Fruit fly (Drosophila melanogaster) whole organism, wandering third instar larva: ENCODE measurements around the gene MSAmiP.

Experiments used
- CrebA ChIP-seq: fragments of 200-800 bp; sonication (Bioruptor generic); optimal IDR thresholded peaks from 2 replicates; lab custom pipeline; 2016; ENCODE audit warnings: missing biosample characterization, mild to moderate bottlenecking, missing genetic modification characterization, borderline replicate concordance
- Dfd ChIP-seq: fragments of >200 bp; optimal IDR thresholded peaks from 2 replicates; lab custom pipeline; 2017; ENCODE audit warnings: missing biosample characterization, missing genetic modification characterization
- Hr83 ChIP-seq: fragments of 200-300 bp; sonication (Bioruptor generic); optimal IDR thresholded peaks from 2 replicates; lab custom pipeline; 2016; ENCODE audit warnings: missing biosample characterization, mild to moderate bottlenecking, missing genetic modification characterization, moderate library complexity; ENCODE audit not compliant: poor library complexity, severe bottlenecking
- Myc ChIP-seq: fragments of >200 bp; optimal IDR thresholded peaks from 2 replicates; lab custom pipeline; 2017
- br ChIP-seq: fragments of 200-800 bp; sonication (Bioruptor generic); optimal IDR thresholded peaks from 2 replicates; lab custom pipeline; 2016; ENCODE audit warnings: missing biosample characterization, missing genetic modification characterization
- h ChIP-seq: fragments of 200-800 bp; sonication (Bioruptor generic); optimal IDR thresholded peaks from 3 replicates; lab custom pipeline; 2016; ENCODE audit warnings: missing biosample characterization, mild to moderate bottlenecking, missing genetic modification characterization
- sage ChIP-seq: fragments of 200-800 bp; sonication (Bioruptor generic); optimal IDR thresholded peaks from 2 replicates; lab custom pipeline; 2016; ENCODE audit warnings: missing biosample characterization, mild to moderate bottlenecking, missing genetic modification characterization
- tai ChIP-seq: sonication (Bioruptor generic); optimal IDR thresholded peaks from 2 replicates; lab custom pipeline; 2016; ENCODE audit warnings: missing biosample characterization, missing genetic modification characterization

dm6 chr3R:16857029-16858027, 38.8 kb downstream of the MSAmiP start:
- TF ChIP-seq tai (GFP tag; lab: Kevin White, UChicago) = no peak
- no peak for TF ChIP-seq Myc
- no peak for TF ChIP-seq br (GFP tag; lab: Kevin White, UChicago)
- TF ChIP-seq CrebA (GFP tag; lab: Kevin White, UChicago) = no peak
- no peak for TF ChIP-seq Dfd (GFP tag; lab: Kevin White, UChicago)
- TF ChIP-seq sage = no peak
- TF ChIP-seq h (GFP tag; lab: Kevin White, UChicago) = no peak
- no peak for TF ChIP-seq Hr83 (GFP tag; lab: Kevin White, UChicago)
